Worm (Caenorhabditis elegans): ENCODE results near the gene K09F5.1.

The K09F5.1 gene

DNA sequence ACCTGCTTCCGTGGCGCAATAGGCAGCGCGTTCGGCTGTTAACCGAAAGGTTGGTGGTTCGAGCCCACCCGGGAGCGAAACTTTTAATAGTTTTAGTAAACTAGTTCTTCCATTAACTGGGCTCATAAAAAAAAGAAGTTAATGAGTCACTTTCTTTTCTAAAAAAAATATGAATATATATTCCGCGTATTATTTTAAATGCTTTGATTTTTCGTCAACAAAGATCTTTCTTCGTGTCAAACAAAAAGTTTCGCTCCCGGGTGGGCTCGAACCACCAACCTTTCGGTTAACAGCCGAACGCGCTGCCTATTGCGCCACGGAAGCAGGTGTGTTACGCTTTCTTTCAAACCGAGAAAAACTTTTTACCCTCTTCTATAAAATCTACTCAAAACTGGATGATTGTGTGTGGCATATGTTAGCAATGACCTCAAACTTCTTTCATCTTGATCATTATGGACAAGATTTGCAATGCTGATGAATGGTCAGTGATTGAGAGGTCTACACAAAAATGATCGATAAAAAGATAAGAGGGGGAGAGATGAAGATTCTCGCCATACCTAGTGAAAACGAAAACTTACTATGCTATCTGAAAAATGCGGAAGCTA lies 34.4 kb downstream of the K09F5.1 start (continued):
- no peak for TF ChIP-seq attf-4 (tag; optimal IDR thresholded peaks at IDR 0.05)
- no peak for TF ChIP-seq hif-1 (tag; optimal IDR thresholded peaks at IDR 0.05)
- TF ChIP-seq snpc-4 (tag; optimal IDR thresholded peaks at IDR 0.05): no peak
- TF ChIP-seq egl-27 (tag; optimal IDR thresholded peaks at IDR 0.05): no peak
- TF ChIP-seq nhr-102 (tag; optimal IDR thresholded peaks at IDR 0.05): peak; percentile 62
- 0 out of 2 replicates have a peak, but pooled peaks have one; percentile 38 for TF ChIP-seq ceh-44 (GFP tag; IDR thresholded peaks at IDR 0.05)
- TF ChIP-seq nhr-48 (tag; optimal IDR thresholded peaks at IDR 0.05): peak; percentile 42
- no peak for TF ChIP-seq nhr-11 (tag; optimal IDR thresholded peaks at IDR 0.05)
- TF ChIP-seq gei-8 (GFP tag; optimal IDR thresholded peaks at IDR 0.05): peak; percentile 3
- no peak for TF ChIP-seq fos-1 (tag; optimal IDR thresholded peaks at IDR 0.05)
- peak; percentile 41 for TF ChIP-seq Y5F2A.4 (GFP tag; optimal IDR thresholded peaks at IDR 0.05)
- TF ChIP-seq spr-3 (GFP tag; optimal IDR thresholded peaks at IDR 0.05): no peak
- peak; percentile 50; the same call in 1 of the 2 replicates for TF ChIP-seq F26F4.8 (GFP tag; conservative IDR thresholded peaks at IDR 0.05)
- TF ChIP-seq ceh-20 (GFP tag; IDR thresholded peaks at IDR 0.05): no peak
- TF ChIP-seq daf-16 (GFP tag; optimal IDR thresholded peaks at IDR 0.05): peak; percentile 19 to 76
- peak; percentile 68 for TF ChIP-seq daf-16 (tag; optimal IDR thresholded peaks at IDR 0.05)
- no peak for TF ChIP-seq unc-39 (tag; optimal IDR thresholded peaks at IDR 0.05)
- TF ChIP-seq aly-2 (tag; optimal IDR thresholded peaks at IDR 0.05): no peak
- peak; percentile 61 for TF ChIP-seq lin-38 (GFP tag; IDR thresholded peaks at IDR 0.05)
- no peak for TF ChIP-seq ceh-82 (tag; optimal IDR thresholded peaks at IDR 0.05)
- peak; percentile 8 for TF ChIP-seq dve-1 (tag; optimal IDR thresholded peaks at IDR 0.05; ENCODE audit: insufficient read depth)
- TF ChIP-seq lim-7 (GFP tag; IDR thresholded peaks at IDR 0.05): peak; percentile 78
- TF ChIP-seq hlh-11 (tag; optimal IDR thresholded peaks at IDR 0.05): peak; percentile 58
- TF ChIP-seq lsy-2 (tag; optimal IDR thresholded peaks at IDR 0.05): peak in 1 of 2 experiments; percentile 21
- no peak for TF ChIP-seq nhr-25 (tag; optimal IDR thresholded peaks at IDR 0.05; ENCODE audit: borderline replicate concordance, insufficient read depth)
- TF ChIP-seq unc-62 (GFP tag; optimal IDR thresholded peaks at IDR 0.05 in 1 of 2): peak in 1 of 2 experiments; percentile 93
- TF ChIP-seq unc-62 (tag; optimal IDR thresholded peaks at IDR 0.05): no peak
- TF ChIP-seq zip-2 (tag; optimal IDR thresholded peaks at IDR 0.05): no peak
- no peak for TF ChIP-seq ZK546.5 (tag; optimal IDR thresholded peaks at IDR 0.05)
- peak; percentile 13 for TF ChIP-seq mxl-3 (GFP tag; optimal IDR thresholded peaks at IDR 0.05)

DNA sequence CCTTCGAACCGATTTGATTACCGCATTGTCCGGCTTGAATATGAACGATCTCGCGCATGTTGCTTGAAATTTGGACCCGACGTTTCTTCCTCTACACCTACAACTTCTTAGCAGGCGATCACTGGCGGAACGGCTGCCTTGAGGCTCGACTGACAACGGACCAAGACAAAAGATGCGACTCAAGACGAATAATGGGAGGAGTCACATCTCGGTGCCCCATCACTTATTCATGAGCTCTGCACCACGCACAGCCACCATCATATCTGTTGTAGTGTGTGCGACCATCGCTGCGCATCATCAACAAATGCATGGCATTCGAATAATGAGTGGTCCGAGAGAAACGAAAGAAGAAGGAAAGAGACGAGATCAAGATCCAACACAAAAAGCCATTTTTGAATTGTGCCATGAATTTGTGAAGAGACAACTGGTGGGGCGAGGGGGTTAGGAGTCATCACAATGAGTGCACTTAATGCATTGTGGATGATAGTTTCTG lies 37.1 kb downstream of the K09F5.1 start, which contains the start of gene mec-7:
TSS of gene mec-7 (minus strand) at position 181 of the 493 bp plus-strand sequence.
- TF ChIP-seq egl-43 (GFP tag; IDR thresholded peaks at IDR 0.05) (no peak), aha-1 (tag) (peak; percentile 93), ces-1 (GFP tag; optimal IDR thresholded peaks at IDR 0.05) (no peak), unc-62 (GFP tag; optimal IDR thresholded peaks at IDR 0.05 in 1 of 2) (peak in 1 of 2 experiments; percentile 97), unc-62 (tag; optimal IDR thresholded peaks at IDR 0.05) (no peak)

DNA sequence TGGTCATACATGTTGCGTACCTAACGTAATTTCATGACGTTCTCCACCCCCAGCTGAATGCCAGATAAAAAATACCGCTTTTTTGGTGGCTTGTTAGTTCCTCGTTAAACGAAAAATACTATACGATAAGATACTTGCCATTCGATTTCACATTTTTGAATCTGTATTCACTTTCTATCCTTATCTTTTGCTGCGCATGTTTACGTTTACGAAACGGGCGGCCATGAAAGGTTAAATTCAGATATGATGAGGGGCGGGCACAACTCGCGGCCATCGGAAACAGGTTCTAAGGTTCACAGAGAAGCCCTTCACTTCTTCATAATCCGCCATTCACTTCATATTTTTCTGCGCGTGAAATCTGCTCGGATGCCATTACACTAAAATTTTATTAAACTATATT lies 39.3 kb downstream of the K09F5.1 start:
- TF ChIP-seq saeg-2 (GFP tag; IDR thresholded peaks at IDR 0.05): no peak
- no peak for TF ChIP-seq daf-19 (GFP tag; conservative IDR thresholded peaks at IDR 0.05)
- TF ChIP-seq unc-130 (GFP tag; optimal IDR thresholded peaks at IDR 0.05): no peak
- TF ChIP-seq lin-29 (GFP tag; IDR thresholded peaks at IDR 0.05): no peak
- no peak for TF ChIP-seq nhr-42 (GFP tag; IDR thresholded peaks at IDR 0.05)
- TF ChIP-seq hif-1 (tag; optimal IDR thresholded peaks at IDR 0.05): no peak
- TF ChIP-seq spr-1 (tag; optimal IDR thresholded peaks at IDR 0.05): no peak
- TF ChIP-seq mdl-1 (tag; optimal IDR thresholded peaks at IDR 0.05): no peak
- TF ChIP-seq unc-39 (tag; optimal IDR thresholded peaks at IDR 0.05): no peak
- no peak for TF ChIP-seq egl-27 (tag; optimal IDR thresholded peaks at IDR 0.05)
- no peak for TF ChIP-seq ztf-11 (tag; optimal IDR thresholded peaks at IDR 0.05)
- TF ChIP-seq ceh-32 (tag; optimal IDR thresholded peaks at IDR 0.05; ENCODE audit: poor library complexity): no peak
- TF ChIP-seq fos-1 (tag; optimal IDR thresholded peaks at IDR 0.05): no peak
- TF ChIP-seq nhr-77 (tag; optimal IDR thresholded peaks at IDR 0.05): no peak
- TF ChIP-seq set-16 (GFP tag; IDR thresholded peaks at IDR 0.05): no peak
- no peak for TF ChIP-seq nhr-41 (GFP tag; IDR thresholded peaks at IDR 0.05)

Measured in whole organism, L4 larva.